Worm (Caenorhabditis elegans): ENCODE measurements around the gene mrpl-45.

mrpl-45 gene

ce11 chrIII:1181756-1182155 is 20.1 kb downstream of the mrpl-45 start, which contains the start of gene nspg-8:
Gene nspg-8 (plus strand): TSS chrIII:1182056.
- TF ChIP-seq jun-1 (tag; optimal IDR thresholded peaks at IDR 0.05) (no peak), ceh-90 (tag; optimal IDR thresholded peaks at IDR 0.05) (no peak), fkh-8 (tag; optimal IDR thresholded peaks at IDR 0.05) (no peak), nhr-28 (tag; optimal IDR thresholded peaks at IDR 0.05) (no peak), nhr-84 (tag; optimal IDR thresholded peaks at IDR 0.05) (no peak), mab-9 (GFP tag; IDR thresholded peaks at IDR 0.05) (no peak), dpl-1 (GFP tag; optimal IDR thresholded peaks at IDR 0.05) (no peak), tlp-1 (tag; optimal IDR thresholded peaks at IDR 0.05) (no peak)

ce11 chrIII:1179006-1179405 is 22.8 kb downstream of the mrpl-45 start:
- TF ChIP-seq hlh-4 (tag; optimal IDR thresholded peaks at IDR 0.05) (no peak), Y116A8C.19 (tag; optimal IDR thresholded peaks at IDR 0.05; ENCODE audit: borderline replicate concordance) (no peak), egl-27 (tag; optimal IDR thresholded peaks at IDR 0.05) (no peak), lir-3 (tag; optimal IDR thresholded peaks at IDR 0.05; ENCODE audit: poor library complexity) (no peak), lin-39 (tag; optimal IDR thresholded peaks at IDR 0.05) (no peak), rnt-1 (tag; optimal IDR thresholded peaks at IDR 0.05) (no peak), hlh-17 (GFP tag; optimal IDR thresholded peaks at IDR 0.05; ENCODE audit: borderline replicate concordance) (no peak), nhr-71 (tag; optimal IDR thresholded peaks at IDR 0.05) (no peak), efl-1 (optimal IDR thresholded peaks at IDR 0.05) (no peak), efl-1 (GFP tag; optimal IDR thresholded peaks at IDR 0.05 in 1 of 2) (no peak), dsc-1 (tag; optimal IDR thresholded peaks at IDR 0.05) (no peak), nhr-237 (tag; optimal IDR thresholded peaks at IDR 0.05) (no peak), blmp-1 (tag; optimal IDR thresholded peaks at IDR 0.05) (no peak), unc-62 (GFP tag; optimal IDR thresholded peaks at IDR 0.05) (no peak)

- TF ChIP-seq sup-37 (GFP tag; optimal IDR thresholded peaks at IDR 0.05) (no peak), lin-13 (GFP tag; optimal IDR thresholded peaks at IDR 0.05) (no peak), efl-1 (optimal IDR thresholded peaks at IDR 0.05) (no peak), efl-1 (GFP tag; optimal IDR thresholded peaks at IDR 0.05 in 1 of 2) (peak in 1 of 2 experiments; percentile 89)
Observed at ce11 chrIII:1176080-1176608, 25.7 kb downstream of the mrpl-45 start, which contains the start of gene eak-3. Gene eak-3 (minus strand): TSS chrIII:1176558.

- TF ChIP-seq ceh-82 (tag; optimal IDR thresholded peaks at IDR 0.05): no peak
- no peak for TF ChIP-seq nhr-71 (tag; optimal IDR thresholded peaks at IDR 0.05)
- no peak for TF ChIP-seq ceh-63 (GFP tag; optimal IDR thresholded peaks at IDR 0.05)
- no peak for TF ChIP-seq C04F5.9 (tag; optimal IDR thresholded peaks at IDR 0.05)
- TF ChIP-seq tbx-2 (tag; optimal IDR thresholded peaks at IDR 0.05): no peak
- TF ChIP-seq nhr-20 (tag; optimal IDR thresholded peaks at IDR 0.05): no peak
- TF ChIP-seq fkh-10 (GFP tag; optimal IDR thresholded peaks at IDR 0.05): no peak
- TF ChIP-seq sup-37 (GFP tag; optimal IDR thresholded peaks at IDR 0.05): no peak
- TF ChIP-seq nhr-28 (tag; optimal IDR thresholded peaks at IDR 0.05): no peak
Observed at ce11 chrIII:1173331-1173730, 28.5 kb downstream of the mrpl-45 start.

ce11 chrIII:1169622-1170021 is 32.2 kb downstream of the mrpl-45 start:
- no peak for TF ChIP-seq ztf-4 (tag; optimal IDR thresholded peaks at IDR 0.05)
- no peak for TF ChIP-seq skn-1 (tag; optimal IDR thresholded peaks at IDR 0.05)
- no peak for TF ChIP-seq hlh-4 (tag; optimal IDR thresholded peaks at IDR 0.05)
- no peak for TF ChIP-seq fkh-10 (GFP tag; optimal IDR thresholded peaks at IDR 0.05)
- TF ChIP-seq nhr-47 (tag; optimal IDR thresholded peaks at IDR 0.05): no peak
- no peak for TF ChIP-seq unc-30 (tag; optimal IDR thresholded peaks at IDR 0.05)
